Fruit fly (Drosophila melanogaster) whole organism, embryonic: ENCODE data around the gene BORCS5.

Experiments used
- Atf-2 ChIP-seq: fragments of 200-800 bp; sonication (Bioruptor generic); optimal IDR thresholded peaks from 2 replicates; lab custom pipeline; 2016; ENCODE audit warnings: missing biosample characterization, missing genetic modification characterization
- C15 ChIP-seq: fragments of 200-800 bp; sonication (Bioruptor generic); IDR thresholded peaks from 3 replicates; pipeline ENCODE4 v1.3.6; 2022; ENCODE audit warnings: missing biosample characterization, missing genetic modification characterization
- CG10209 ChIP-seq: fragments of 200-800 bp; sonication (Bioruptor generic); optimal IDR thresholded peaks from 3 replicates; lab custom pipeline; 2017; ENCODE audit warnings: missing biosample characterization, mild to moderate bottlenecking, missing genetic modification characterization, missing genetic modification reagents
- CG10543 ChIP-seq: fragments of 200-800 bp; sonication (Bioruptor generic); optimal IDR thresholded peaks from 3 replicates; lab custom pipeline; 2017; ENCODE audit warnings: missing biosample characterization, mild to moderate bottlenecking, missing genetic modification characterization, moderate library complexity
- CG11247 ChIP-seq: fragments of 200-800 bp; sonication (Bioruptor generic); IDR thresholded peaks from 2 replicates; pipeline ENCODE4 v1.3.6; 2022; ENCODE audit warnings: missing biosample characterization, missing genetic modification characterization
- CG12236 ChIP-seq: fragments of 200-800 bp; sonication (Bioruptor generic); optimal IDR thresholded peaks from 2 replicates; lab custom pipeline; 2016; ENCODE audit warnings: missing biosample characterization, missing genetic modification characterization
- CG14667 ChIP-seq: fragments of 200-800 bp; sonication (Bioruptor generic); IDR thresholded peaks from 2 replicates; pipeline ENCODE4 v1.3.6; 2022; ENCODE audit warnings: missing biosample characterization, missing genetic modification characterization
- CG16815 ChIP-seq: fragments of 200-800 bp; sonication (Bioruptor generic); optimal IDR thresholded peaks from 3 replicates; lab custom pipeline; 2017; ENCODE audit warnings: missing biosample characterization, mild to moderate bottlenecking, missing genetic modification characterization
- CG17912 ChIP-seq: fragments of 200-800 bp; sonication (Bioruptor generic); optimal IDR thresholded peaks from 2 replicates; lab custom pipeline; 2018; ENCODE audit warnings: missing biosample characterization, mild to moderate bottlenecking, missing genetic modification characterization
- CG2202 ChIP-seq: fragments of 200-800 bp; sonication (Bioruptor generic); optimal IDR thresholded peaks from 2 replicates; lab custom pipeline; 2018; ENCODE audit warnings: missing biosample characterization, mild to moderate bottlenecking, missing genetic modification characterization
- CG32532 ChIP-seq: fragments of 200-800 bp; sonication (Bioruptor generic); IDR thresholded peaks from 2 replicates; pipeline ENCODE4 v1.3.6; 2022; ENCODE audit warnings: missing biosample characterization, missing genetic modification characterization
- CG7372 ChIP-seq: fragments of 200-800 bp; sonication (Bioruptor generic); IDR thresholded peaks from 2 replicates; pipeline ENCODE4 v1.3.6; 2022; ENCODE audit warnings: missing biosample characterization, missing genetic modification characterization
- CG7928 ChIP-seq: fragments of 200-800 bp; sonication (Bioruptor generic); optimal IDR thresholded peaks from 2 replicates; lab custom pipeline; 2017; ENCODE audit warnings: missing biosample characterization, mild to moderate bottlenecking, missing genetic modification characterization
- CG9876 ChIP-seq: fragments of 200-800 bp; sonication (Bioruptor generic); optimal IDR thresholded peaks from 2 replicates; lab custom pipeline; 2016; ENCODE audit warnings: missing biosample characterization, missing genetic modification characterization
- Chrac-16 ChIP-seq: fragments of 200-800 bp; sonication (Bioruptor generic); optimal IDR thresholded peaks from 3 replicates; lab custom pipeline; 2016; ENCODE audit warnings: missing biosample characterization, missing genetic modification characterization
- CoRest ChIP-seq: fragments of 200-800 bp; sonication (Bioruptor generic); optimal IDR thresholded peaks from 3 replicates; lab custom pipeline; 2018; ENCODE audit warnings: missing biosample characterization, mild to moderate bottlenecking, missing genetic modification characterization, moderate library complexity
- CrebB ChIP-seq: fragments of 200-800 bp; sonication (Bioruptor generic); optimal IDR thresholded peaks from 3 replicates; lab custom pipeline; 2018; ENCODE audit warnings: missing biosample characterization, mild to moderate bottlenecking, missing genetic modification characterization
- Doc2 ChIP-seq: fragments of 200-800 bp; sonication (Bioruptor generic); IDR thresholded peaks from 2 replicates; pipeline ENCODE4 v1.3.6; 2022; ENCODE audit warnings: missing biosample characterization, missing genetic modification characterization
- Eip74EF ChIP-seq, 2 experiments: fragments of 200-800 bp in 1 of 2; fragments of >200 bp in 1 of 2; sonication (Bioruptor generic) in 1 of 2; optimal IDR thresholded peaks; 2 replicates each; lab custom pipeline; 2017 to 2019; ENCODE audit warnings: missing biosample characterization in 2 of 2, missing genetic modification characterization in 2 of 2, mild to moderate bottlenecking in 1 of 2, moderate library complexity in 1 of 2
- Fer3 ChIP-seq: fragments of 200-800 bp; sonication (Bioruptor generic); optimal IDR thresholded peaks from 2 replicates; lab custom pipeline; 2018; ENCODE audit warnings: missing biosample characterization, mild to moderate bottlenecking, missing genetic modification characterization, moderate library complexity
- GATAe ChIP-seq: fragments of 200-800 bp; sonication (Bioruptor generic); conservative IDR thresholded peaks from 2 replicates; pipeline ENCODE4 v1.3.6; 2022; ENCODE audit warnings: missing biosample characterization, missing genetic modification characterization
- Gsc ChIP-seq: fragments of 200-800 bp; sonication (Bioruptor generic); IDR thresholded peaks from 2 replicates; pipeline ENCODE4 v1.3.6; 2022; ENCODE audit warnings: missing biosample characterization, missing genetic modification characterization
- Jarid2 ChIP-seq: fragments of 200-800 bp; sonication (Bioruptor generic); optimal IDR thresholded peaks from 3 replicates; lab custom pipeline; 2017; ENCODE audit warnings: mild to moderate bottlenecking, missing biosample characterization, missing genetic modification reagents, missing genetic modification characterization
- Med ChIP-seq: fragments of 200-800 bp; sonication (Bioruptor generic); peaks from one replicate; lab custom pipeline; 2016; ENCODE audit warnings: missing biosample characterization, missing genetic modification characterization, mild to moderate bottlenecking, inconsistent platforms, moderate library complexity
- NFAT ChIP-seq: fragments of 200-800 bp; sonication (Bioruptor generic); IDR thresholded peaks from 2 replicates; pipeline ENCODE4 v1.3.6; 2022; ENCODE audit warnings: missing biosample characterization, missing genetic modification characterization
- NK7.1 ChIP-seq: fragments of 200-800 bp; sonication (Bioruptor generic); optimal IDR thresholded peaks from 3 replicates; lab custom pipeline; 2016; ENCODE audit warnings: missing biosample characterization, missing genetic modification characterization
- Sry-δ ChIP-seq: fragments of 200-800 bp; sonication (Bioruptor generic); optimal IDR thresholded peaks from 2 replicates; lab custom pipeline; 2016; ENCODE audit warnings: missing biosample characterization, missing genetic modification characterization
- TFAM ChIP-seq: fragments of 200-800 bp; sonication (Bioruptor generic); optimal IDR thresholded peaks from 2 replicates; lab custom pipeline; 2017; ENCODE audit warnings: missing biosample characterization, missing genetic modification characterization, inconsistent platforms
- Tbp ChIP-seq: fragments of >200 bp; optimal IDR thresholded peaks from 2 replicates; lab custom pipeline; 2018; ENCODE audit warnings: missing biosample characterization, missing genetic modification characterization
- Vsx1 ChIP-seq: fragments of 200-800 bp; sonication (Bioruptor generic); optimal IDR thresholded peaks from 2 replicates; lab custom pipeline; 2017; ENCODE audit warnings: missing biosample characterization, mild to moderate bottlenecking, missing genetic modification characterization, missing genetic modification reagents
- aop ChIP-seq: fragments of 200-800 bp; sonication (Bioruptor generic); IDR thresholded peaks from 2 replicates; pipeline ENCODE4 v1.3.6; 2022; ENCODE audit warnings: missing biosample characterization, missing genetic modification characterization
- dmrt99B ChIP-seq: fragments of 200-800 bp; sonication (Bioruptor generic); optimal IDR thresholded peaks from 2 replicates; lab custom pipeline; 2018; ENCODE audit warnings: missing biosample characterization, mild to moderate bottlenecking, missing genetic modification characterization, moderate library complexity
- ewg ChIP-seq: fragments of 200-800 bp; sonication (Bioruptor generic); optimal IDR thresholded peaks from 3 replicates; lab custom pipeline; 2017; ENCODE audit warnings: mild to moderate bottlenecking, missing biosample characterization, missing genetic modification reagents, missing genetic modification characterization
- gcm ChIP-seq: fragments of 200-800 bp; sonication (Bioruptor generic); optimal IDR thresholded peaks from 2 replicates; lab custom pipeline; 2019; ENCODE audit warnings: missing biosample characterization, mild to moderate bottlenecking, missing genetic modification characterization, moderate library complexity
- gsb ChIP-seq: fragments of 200-800 bp; sonication (Bioruptor generic); IDR thresholded peaks from 2 replicates; pipeline ENCODE4 v1.3.6; 2022; ENCODE audit warnings: missing biosample characterization, missing genetic modification characterization
- ham ChIP-seq: fragments of 200-800 bp; sonication (Bioruptor generic); IDR thresholded peaks from 2 replicates; pipeline ENCODE4 v1.3.6; 2022; ENCODE audit warnings: missing biosample characterization, missing genetic modification characterization
- lbe ChIP-seq: fragments of 200-800 bp; sonication (Bioruptor generic); optimal IDR thresholded peaks from 2 replicates; lab custom pipeline; 2016; ENCODE audit warnings: missing biosample characterization, mild to moderate bottlenecking, missing genetic modification characterization
- maf-S ChIP-seq: fragments of 200-800 bp; sonication (Bioruptor generic); optimal IDR thresholded peaks from 2 replicates; lab custom pipeline; 2016; ENCODE audit warnings: missing biosample characterization, missing genetic modification characterization
- nau ChIP-seq: fragments of 200-800 bp; sonication (Bioruptor generic); optimal IDR thresholded peaks from 3 replicates; lab custom pipeline; 2017; ENCODE audit warnings: missing biosample characterization, mild to moderate bottlenecking, missing genetic modification characterization, missing genetic modification reagents
- pita ChIP-seq: fragments of 200-800 bp; sonication (Bioruptor generic); optimal IDR thresholded peaks from 2 replicates; lab custom pipeline; 2017; ENCODE audit warnings: missing biosample characterization, mild to moderate bottlenecking, missing genetic modification characterization
- pros ChIP-seq: fragments of 200-800 bp; sonication (Bioruptor generic); optimal IDR thresholded peaks from 3 replicates; lab custom pipeline; 2019; ENCODE audit warnings: missing biosample characterization, mild to moderate bottlenecking, missing genetic modification characterization, moderate library complexity
- pzg ChIP-seq: fragments of 200-800 bp; sonication (Bioruptor generic); optimal IDR thresholded peaks from 3 replicates; lab custom pipeline; 2018; ENCODE audit warnings: missing biosample characterization, mild to moderate bottlenecking, missing genetic modification characterization, moderate library complexity
- run ChIP-seq: fragments of 200-800 bp; sonication (Bioruptor generic); optimal IDR thresholded peaks from 3 replicates; lab custom pipeline; 2018; ENCODE audit warnings: missing biosample characterization, mild to moderate bottlenecking, missing genetic modification characterization
- salm ChIP-seq: fragments of 200-800 bp; sonication (Bioruptor generic); optimal IDR thresholded peaks from 2 replicates; lab custom pipeline; 2018; ENCODE audit warnings: missing biosample characterization, mild to moderate bottlenecking, missing genetic modification characterization
- seq ChIP-seq: fragments of 200-800 bp; sonication (Bioruptor generic); IDR thresholded peaks from 2 replicates; pipeline ENCODE4 v1.3.6; 2022; ENCODE audit warnings: missing biosample characterization, missing genetic modification characterization
- sna ChIP-seq: fragments of 200-800 bp; sonication (Bioruptor generic); IDR thresholded peaks from 2 replicates; pipeline ENCODE4 v1.3.6; 2022; ENCODE audit warnings: missing biosample characterization, missing genetic modification characterization; ENCODE audit not compliant: partially characterized antibody
- sqz ChIP-seq: fragments of 200-800 bp; sonication (Bioruptor generic); optimal IDR thresholded peaks from 3 replicates; lab custom pipeline; 2018; ENCODE audit warnings: missing biosample characterization, mild to moderate bottlenecking, missing genetic modification characterization
- tll ChIP-seq, 2 experiments: fragments of 200-800 bp in 1 of 2; fragments of >200 bp in 1 of 2; sonication (Bioruptor generic) in 1 of 2; optimal IDR thresholded peaks; 2 replicates each; lab custom pipeline; 2017 to 2019; ENCODE audit warnings: missing biosample characterization in 2 of 2, missing genetic modification characterization in 2 of 2, mild to moderate bottlenecking in 1 of 2, moderate library complexity in 1 of 2
- vvl ChIP-seq: fragments of 200-800 bp; sonication (Bioruptor generic); IDR thresholded peaks from 2 replicates; pipeline ENCODE4 v1.3.6; 2022; ENCODE audit warnings: missing biosample characterization, missing genetic modification characterization
- wdn ChIP-seq: fragments of 200-800 bp; sonication (Bioruptor generic); IDR thresholded peaks from 2 replicates; pipeline ENCODE4 v1.3.6; 2022; ENCODE audit warnings: missing biosample characterization, missing genetic modification characterization

Gene BORCS5

dm6 chrX:11846049-11846718 is 26.4 kb downstream of the BORCS5 start, which contains the start of gene CG15740 (continued):
- TF ChIP-seq Jarid2 (GFP tag; lab: Kevin White, UChicago): no peak
- TF ChIP-seq pros (GFP tag; lab: Kevin White, UChicago): no peak
- no peak for TF ChIP-seq ham (GFP tag; lab: Robert Waterston, UW)
- TF ChIP-seq Fer3 (tag; lab: Kevin White, UChicago): peak; percentile 24
- TF ChIP-seq Med (GFP tag; lab: Kevin White, UChicago): peak; percentile 84
- no peak for TF ChIP-seq CG16815 (GFP tag; lab: Kevin White, UChicago)
- TF ChIP-seq CG32532: peak; percentile 51; the same call in 1 of the 2 replicates
- TF ChIP-seq GATAe (GFP tag; lab: Robert Waterston, UW): no peak
- no peak for TF ChIP-seq run (tag; lab: Kevin White, UChicago)
- TF ChIP-seq Vsx1 (GFP tag; lab: Kevin White, UChicago): no peak
- TF ChIP-seq CG12236 (GFP tag; lab: Kevin White, UChicago): no peak
- TF ChIP-seq CG9876 (GFP tag; lab: Kevin White, UChicago): no peak
- no peak for TF ChIP-seq CG11247 (GFP tag; lab: Robert Waterston, UW)
- TF ChIP-seq Doc2 (GFP tag; lab: Robert Waterston, UW): no peak
- TF ChIP-seq sqz (GFP tag; lab: Kevin White, UChicago): no peak
- peak; percentile 2 for TF ChIP-seq CG10209 (GFP tag; lab: Kevin White, UChicago)
- TF ChIP-seq pita (GFP tag; lab: Kevin White, UChicago): no peak
- TF ChIP-seq CG7372 (GFP tag; lab: Robert Waterston, UW): no peak
- TF ChIP-seq tll (GFP tag; optimal IDR thresholded peaks at IDR 0.05; lab: Kevin White, UChicago): no peak
- no peak for TF ChIP-seq salm
- TF ChIP-seq Atf-2 (GFP tag; lab: Kevin White, UChicago): no peak
- no peak for TF ChIP-seq TFAM
- TF ChIP-seq aop (GFP tag; lab: Robert Waterston, UW): no peak
- TF ChIP-seq Sry-δ (GFP tag; lab: Kevin White, UChicago): no peak
- no peak for TF ChIP-seq NFAT (GFP tag; lab: Robert Waterston, UW)
- TF ChIP-seq wdn (GFP tag; lab: Robert Waterston, UW): 0 out of 2 replicates have a peak, but pooled peaks have one; percentile 10
- no peak for TF ChIP-seq Gsc (GFP tag; lab: Robert Waterston, UW)
- TF ChIP-seq Chrac-16 (GFP tag; lab: Kevin White, UChicago): peak; percentile 8
- no peak for TF ChIP-seq lbe (GFP tag; lab: Kevin White, UChicago)
- peak; percentile 52 for TF ChIP-seq vvl (GFP tag; lab: Robert Waterston, UW)
- no peak for TF ChIP-seq gcm
- TF ChIP-seq nau: no peak
- peak; percentile 32 for TF ChIP-seq CoRest (tag; lab: Kevin White, UChicago)
- TF ChIP-seq sna (GFP tag; lab: Robert Waterston, UW): no peak
- no peak for TF ChIP-seq ewg (GFP tag; lab: Kevin White, UChicago)
- TF ChIP-seq NK7.1 (GFP tag; lab: Kevin White, UChicago): no peak
- no peak for TF ChIP-seq pzg (GFP tag; lab: Kevin White, UChicago)
- TF ChIP-seq Eip74EF (GFP tag; optimal IDR thresholded peaks at IDR 0.05; lab: Kevin White, UChicago): peak in 1 of 2 experiments; percentile 3
- no peak for TF ChIP-seq CG10543 (GFP tag; lab: Kevin White, UChicago)
- TF ChIP-seq CG7928 (GFP tag; lab: Kevin White, UChicago): no peak
- TF ChIP-seq CG14667 (GFP tag; lab: Robert Waterston, UW): peak; percentile 35; the same call in 1 of the 2 replicates
- TF ChIP-seq CG2202 (tag; lab: Kevin White, UChicago): no peak
- TF ChIP-seq seq (GFP tag; lab: Robert Waterston, UW): peak; percentile 76
- TF ChIP-seq maf-S: no peak
- TF ChIP-seq dmrt99B: peak; percentile 79
- TF ChIP-seq C15 (GFP tag; lab: Robert Waterston, UW): no peak
- no peak for TF ChIP-seq CG17912 (GFP tag; lab: Kevin White, UChicago)
- TF ChIP-seq gsb (GFP tag; lab: Robert Waterston, UW): 0 out of 2 replicates have a peak, but pooled peaks have one; percentile 35
- TF ChIP-seq Tbp: no peak
- no peak for TF ChIP-seq CrebB
